Worm (Caenorhabditis elegans) whole organism, L4 larva: ENCODE measurements around the gene F35H10.6.

Experiments
- F49E8.2 ChIP-seq: sonication (generic microtip); optimal IDR thresholded peaks from 2 replicates; lab custom pipeline; 2016; ENCODE audit warnings: missing compliant biosample characterization, mild to moderate bottlenecking, missing genetic modification characterization, borderline replicate concordance
- T26A8.4 ChIP-seq: fragments of 200-800 bp; sonication (Bioruptor generic); IDR thresholded peaks from 2 replicates; pipeline ENCODE4 v1.3.6; 2022; ENCODE audit warnings: missing genetic modification characterization, missing compliant biosample characterization
- Y105C5A.15 ChIP-seq: fragments of 200-800 bp; sonication (Bioruptor generic); IDR thresholded peaks from 2 replicates; pipeline ENCODE4 v1.3.6; 2022; ENCODE audit warnings: missing genetic modification characterization, missing compliant biosample characterization
- Y48G9A.11 ChIP-seq: fragments of 200-800 bp; sonication (Bioruptor generic); IDR thresholded peaks from 2 replicates; pipeline ENCODE4 v1.3.6; 2022; ENCODE audit warnings: missing genetic modification reagents, missing genetic modification characterization, missing compliant biosample characterization
- Y5F2A.4 ChIP-seq: fragments of 200-800 bp; sonication (Bioruptor generic); optimal IDR thresholded peaks from 2 replicates; lab custom pipeline; 2018; ENCODE audit warnings: mild to moderate bottlenecking, missing genetic modification characterization, missing compliant biosample characterization
- ZK337.2 ChIP-seq: fragments of 200-800 bp; sonication (Bioruptor generic); IDR thresholded peaks from 2 replicates; pipeline ENCODE4 v1.3.6; 2022; ENCODE audit warnings: missing genetic modification reagents, missing genetic modification characterization, missing compliant biosample characterization
- aly-2 ChIP-seq: sonication (generic microtip); optimal IDR thresholded peaks from 2 replicates; lab custom pipeline; 2018; ENCODE audit warnings: missing biosample characterization, missing genetic modification characterization
- ama-1 ChIP-seq: fragments of 150-350 bp; optimal IDR thresholded peaks from 2 replicates; lab custom pipeline; 2014; ENCODE audit warnings: inconsistent platforms, mixed read lengths
- arid-1 ChIP-seq: fragments of 200-800 bp; sonication (Bioruptor generic); conservative IDR thresholded peaks from 2 replicates; pipeline ENCODE4 v1.3.6; 2022; ENCODE audit warnings: missing genetic modification reagents, missing genetic modification characterization, missing compliant biosample characterization
- attf-4 ChIP-seq: sonication (generic microtip); optimal IDR thresholded peaks from 3 replicates; lab custom pipeline; 2017; ENCODE audit warnings: missing biosample characterization, missing genetic modification characterization
- ceh-28 ChIP-seq: fragments of 150-350 bp; optimal IDR thresholded peaks from 2 replicates; lab custom pipeline; 2014; ENCODE audit warnings: missing biosample characterization, missing genetic modification reagents, missing genetic modification characterization
- ceh-32 ChIP-seq: sonication (generic microtip); optimal IDR thresholded peaks from 2 replicates; lab custom pipeline; 2016; ENCODE audit warnings: mild to moderate bottlenecking, missing genetic modification characterization, missing compliant biosample characterization; ENCODE audit not compliant: poor library complexity
- ceh-44 ChIP-seq: fragments of 200-800 bp; sonication (Bioruptor generic); IDR thresholded peaks from 2 replicates; pipeline ENCODE4 v1.3.6; 2022; ENCODE audit warnings: missing genetic modification reagents, missing genetic modification characterization, missing compliant biosample characterization
- ces-1 ChIP-seq: fragments of 150-350 bp; sonication (generic microtip); optimal IDR thresholded peaks from 4 replicates; lab custom pipeline; 2014; ENCODE audit warnings: missing biosample characterization, missing genetic modification reagents, missing genetic modification characterization
- ctbp-1 ChIP-seq: fragments of 200-800 bp; sonication (Bioruptor generic); IDR thresholded peaks from 2 replicates; pipeline ENCODE4 v1.3.6; 2022; ENCODE audit warnings: missing genetic modification reagents, missing genetic modification characterization, missing compliant biosample characterization
- daf-19 ChIP-seq: fragments of 200-800 bp; sonication (Bioruptor generic); conservative IDR thresholded peaks from 2 replicates; pipeline ENCODE4 v1.3.6; 2022; ENCODE audit warnings: missing genetic modification characterization, missing compliant biosample characterization
- daf-8 ChIP-seq: fragments of 200-800 bp; sonication (Bioruptor generic); IDR thresholded peaks from 2 replicates; pipeline ENCODE4 v1.3.6; 2022; ENCODE audit warnings: missing genetic modification characterization, missing compliant biosample characterization
- dmd-6 ChIP-seq: fragments of 200-800 bp; sonication (Bioruptor generic); IDR thresholded peaks from 2 replicates; pipeline ENCODE4 v1.3.6; 2022; ENCODE audit warnings: missing genetic modification reagents, missing genetic modification characterization, missing compliant biosample characterization
- dmd-8 ChIP-seq: fragments of 200-800 bp; sonication (Bioruptor generic); IDR thresholded peaks from 2 replicates; pipeline ENCODE4 v1.3.6; 2022; ENCODE audit warnings: missing genetic modification characterization, missing compliant biosample characterization
- dpl-1 ChIP-seq: fragments of 150-350 bp; optimal IDR thresholded peaks from 2 replicates; lab custom pipeline; 2014; ENCODE audit warnings: missing biosample characterization, missing genetic modification reagents, missing genetic modification characterization
- duxl-1 ChIP-seq: sonication (generic microtip); optimal IDR thresholded peaks from 2 replicates; lab custom pipeline; 2016; ENCODE audit warnings: mild to moderate bottlenecking, missing genetic modification characterization, moderate library complexity, missing compliant biosample characterization; ENCODE audit not compliant: poor library complexity
- dve-1 ChIP-seq: sonication (generic microtip); optimal IDR thresholded peaks from 2 replicates; lab custom pipeline; 2017; ENCODE audit warnings: antibody characterized with exemption, mild to moderate bottlenecking, missing genetic modification characterization, missing compliant biosample characterization; ENCODE audit not compliant: insufficient read depth
- fos-1 ChIP-seq: fragments of 150-350 bp; optimal IDR thresholded peaks from 2 replicates; lab custom pipeline; 2014; ENCODE audit warnings: missing biosample characterization, missing genetic modification characterization
- gei-8 ChIP-seq: fragments of 200-800 bp; sonication (Bioruptor generic); optimal IDR thresholded peaks from 2 replicates; lab custom pipeline; 2018; ENCODE audit warnings: mild to moderate bottlenecking, missing genetic modification characterization, missing compliant biosample characterization
- hmg-1.1 ChIP-seq: fragments of 200-800 bp; sonication (Bioruptor generic); IDR thresholded peaks from 2 replicates; pipeline ENCODE4 v1.3.6; 2022; ENCODE audit warnings: missing genetic modification reagents, missing genetic modification characterization, missing compliant biosample characterization
- jun-1 ChIP-seq: fragments of 150-350 bp; optimal IDR thresholded peaks from 2 replicates; lab custom pipeline; 2014; ENCODE audit warnings: missing biosample characterization, missing genetic modification reagents, missing genetic modification characterization
- lim-7 ChIP-seq: fragments of 200-800 bp; sonication (Bioruptor generic); IDR thresholded peaks from 2 replicates; pipeline ENCODE4 v1.3.6; 2022; ENCODE audit warnings: missing genetic modification characterization, missing compliant biosample characterization
- lin-13 ChIP-seq: fragments of 150-350 bp; optimal IDR thresholded peaks from 2 replicates; lab custom pipeline; 2014; ENCODE audit warnings: missing biosample characterization, missing genetic modification reagents, missing genetic modification characterization
- lin-15B ChIP-seq: fragments of 150-350 bp; sonication (generic microtip); optimal IDR thresholded peaks from 3 replicates; lab custom pipeline; 2014; ENCODE audit warnings: missing biosample characterization, missing genetic modification characterization
- lin-29 ChIP-seq: fragments of 200-800 bp; sonication (Bioruptor generic); IDR thresholded peaks from 2 replicates; pipeline ENCODE4 v1.3.6; 2022; ENCODE audit warnings: missing genetic modification reagents, missing genetic modification characterization, missing compliant biosample characterization
- lin-39 ChIP-seq: fragments of 150-350 bp; optimal IDR thresholded peaks from 2 replicates; lab custom pipeline; 2014; ENCODE audit warnings: missing biosample characterization, missing genetic modification reagents, missing genetic modification characterization
- lir-3 ChIP-seq: sonication (generic microtip); optimal IDR thresholded peaks from 2 replicates; lab custom pipeline; 2016; ENCODE audit warnings: mild to moderate bottlenecking, missing genetic modification characterization, missing compliant biosample characterization
- madf-5 ChIP-seq, 2 experiments: fragments of 200-800 bp; sonication (Bioruptor generic); IDR thresholded peaks; 2 replicates each; pipeline ENCODE4 v1.3.6; 2022; ENCODE audit warnings: missing compliant biosample characterization in 2 of 2, missing genetic modification characterization in 2 of 2
- madf-9 ChIP-seq: fragments of 200-800 bp; sonication (Bioruptor generic); conservative IDR thresholded peaks from 2 replicates; pipeline ENCODE4 v1.3.6; 2022; ENCODE audit warnings: missing genetic modification reagents, missing genetic modification characterization, missing compliant biosample characterization
- mdl-1 ChIP-seq, 2 experiments: fragments of 150-350 bp in 1 of 2; sonication (generic microtip) in 1 of 2; optimal IDR thresholded peaks; 2 replicates each; lab custom pipeline; 2014 to 2017; ENCODE audit warnings: missing biosample characterization in 2 of 2, missing genetic modification characterization in 2 of 2
- mdt-29 ChIP-seq: fragments of 200-800 bp; sonication (Bioruptor generic); IDR thresholded peaks from 2 replicates; pipeline ENCODE4 v1.3.6; 2022; ENCODE audit warnings: missing genetic modification reagents, missing genetic modification characterization, missing compliant biosample characterization
- nhr-111 ChIP-seq: fragments of 200-800 bp; sonication (Bioruptor generic); optimal IDR thresholded peaks from 2 replicates; lab custom pipeline; 2018; ENCODE audit warnings: mild to moderate bottlenecking, missing genetic modification characterization, missing compliant biosample characterization
- nhr-41 ChIP-seq: fragments of 200-800 bp; sonication (Bioruptor generic); IDR thresholded peaks from 2 replicates; pipeline ENCODE4 v1.3.6; 2022; ENCODE audit warnings: missing genetic modification reagents, missing genetic modification characterization, missing compliant biosample characterization
- nhr-42 ChIP-seq: fragments of 200-800 bp; sonication (Bioruptor generic); IDR thresholded peaks from 2 replicates; pipeline ENCODE4 v1.3.6; 2022; ENCODE audit warnings: missing genetic modification characterization, missing compliant biosample characterization
- nhr-48 ChIP-seq: sonication (generic microtip); optimal IDR thresholded peaks from 2 replicates; lab custom pipeline; 2016; ENCODE audit warnings: mild to moderate bottlenecking, missing genetic modification characterization, missing compliant biosample characterization
- nhr-76 ChIP-seq: fragments of 150-350 bp; optimal IDR thresholded peaks from 2 replicates; lab custom pipeline; 2014; ENCODE audit warnings: missing biosample characterization, missing genetic modification characterization
- pha-4 ChIP-seq, 2 experiments: fragments of 150-350 bp in 1 of 2; fragments of 200-800 bp in 1 of 2; sonication (Bioruptor generic) in 1 of 2; IDR thresholded peaks in 1 of 2; optimal IDR thresholded peaks in 1 of 2; 2 replicates each; pipeline versions ENCODE4 v1.3.6 to Lab custom; 2014 to 2022; ENCODE audit warnings: missing genetic modification characterization in 2 of 2, missing genetic modification reagents in 2 of 2, missing biosample characterization in 1 of 2, missing compliant biosample characterization in 1 of 2
- set-16 ChIP-seq: fragments of 200-800 bp; sonication (Bioruptor generic); IDR thresholded peaks from 2 replicates; pipeline ENCODE4 v1.3.6; 2022; ENCODE audit warnings: missing genetic modification reagents, missing genetic modification characterization, missing compliant biosample characterization
- tag-97 ChIP-seq: fragments of 200-800 bp; sonication (Bioruptor generic); IDR thresholded peaks from 2 replicates; pipeline ENCODE4 v1.3.6; 2022; ENCODE audit warnings: missing genetic modification characterization, missing compliant biosample characterization
- tra-1 ChIP-seq: fragments of 200-800 bp; sonication (Bioruptor generic); IDR thresholded peaks from 2 replicates; pipeline ENCODE4 v1.3.6; 2022; ENCODE audit warnings: missing genetic modification reagents, missing genetic modification characterization, missing compliant biosample characterization
- unc-130 ChIP-seq: sonication (generic microtip); optimal IDR thresholded peaks from 2 replicates; lab custom pipeline; 2016; ENCODE audit warnings: missing genetic modification reagents, missing genetic modification characterization, missing compliant biosample characterization
- unc-62 ChIP-seq, 3 experiments: fragments of 150-350 bp in 1 of 3; sonication (generic microtip); optimal IDR thresholded peaks in 2 of 3; peaks in 1 of 3; 1 replicate in 1 of 3; 2 replicates in 2 of 3; lab custom pipeline; 2014 to 2017; ENCODE audit warnings: missing biosample characterization in 3 of 3, missing genetic modification characterization in 3 of 3, missing genetic modification reagents in 3 of 3, missing genotype in 1 of 3
- zfp-2 ChIP-seq: sonication (generic microtip); optimal IDR thresholded peaks from 2 replicates; lab custom pipeline; 2016; ENCODE audit warnings: mild to moderate bottlenecking, missing genetic modification characterization, missing compliant biosample characterization
- zip-2 ChIP-seq: fragments of 150-350 bp; optimal IDR thresholded peaks from 2 replicates; lab custom pipeline; 2014; ENCODE audit warnings: missing biosample characterization, missing genetic modification characterization
- ztf-7 ChIP-seq: fragments of 150-350 bp; optimal IDR thresholded peaks from 2 replicates; lab custom pipeline; 2014; ENCODE audit warnings: missing biosample characterization, missing genetic modification characterization

F35H10.6 gene

ce11 chrIV:8252856-8253255 lies 46.9 kb upstream of the F35H10.6 start (continued):
- TF ChIP-seq lim-7 (GFP tag; lab: Robert Waterston, UW) (no peak; the same call in 1 of the 2 replicates), ZK337.2 (GFP tag; lab: Robert Waterston, UW) (0 out of 2 replicates have a peak, but pooled peaks have one; percentile 59), hmg-1.1 (GFP tag; lab: Robert Waterston, UW) (peak; percentile 86), unc-62 (GFP tag; optimal IDR thresholded peaks at IDR 0.05 in 1 of 2; lab: Kevin White, UChicago) (no peak), unc-62 (tag; optimal IDR thresholded peaks at IDR 0.05; lab: Kevin White, UChicago) (no peak), ama-1 (lab: Kevin White, UChicago) (no peak), lin-39 (tag; lab: Kevin White, UChicago) (no peak), dve-1 (tag; lab: Kevin White, UChicago) (peak; percentile 73), T26A8.4 (peak; percentile 80), madf-9 (peak; percentile 60; the same call in 1 of the 2 replicates), zip-2 (tag; lab: Kevin White, UChicago) (peak; percentile 25), aly-2 (tag; lab: Kevin White, UChicago) (no peak), fos-1 (no peak), set-16 (GFP tag; lab: Robert Waterston, UW) (no peak), Y105C5A.15 (GFP tag; lab: Robert Waterston, UW) (peak; percentile 93; the same call in 1 of the 2 replicates), ztf-7 (tag; lab: Kevin White, UChicago) (no peak), tag-97 (GFP tag; lab: Robert Waterston, UW) (no peak), ceh-44 (GFP tag; lab: Robert Waterston, UW) (no peak), ceh-28 (tag; lab: Kevin White, UChicago) (no peak), gei-8 (GFP tag; lab: Kevin White, UChicago) (peak; percentile 63), pha-4 (GFP tag; IDR thresholded peaks at IDR 0.05; lab: Robert Waterston, UW) (peak; percentile 95), pha-4 (tag; optimal IDR thresholded peaks at IDR 0.05; lab: Kevin White, UChicago) (no peak), duxl-1 (tag; lab: Kevin White, UChicago) (peak; percentile 79), Y5F2A.4 (peak; percentile 82), zfp-2 (tag; lab: Kevin White, UChicago) (peak; percentile 56), nhr-42 (GFP tag; lab: Robert Waterston, UW) (peak; percentile 79; the same call in 1 of the 2 replicates), arid-1 (peak; percentile 92), nhr-41 (GFP tag; lab: Robert Waterston, UW) (peak; percentile 78), madf-5 (GFP tag; IDR thresholded peaks at IDR 0.05; lab: Robert Waterston, UW) (peak; percentile 77 to 81; a peak in 2 of 4 replicates), dmd-8 (peak; percentile 97), ctbp-1 (GFP tag; lab: Robert Waterston, UW) (no peak; the same call in 1 of the 2 replicates), nhr-76 (no peak), lin-13 (GFP tag; lab: Kevin White, UChicago) (peak; percentile 79), dpl-1 (no peak), nhr-48 (peak; percentile 70), Y48G9A.11 (GFP tag; lab: Robert Waterston, UW) (peak; percentile 80), tra-1 (GFP tag; lab: Robert Waterston, UW) (peak; percentile 83), attf-4 (tag; lab: Kevin White, UChicago) (no peak), lir-3 (tag; lab: Kevin White, UChicago) (peak; percentile 55), mdl-1 (tag; optimal IDR thresholded peaks at IDR 0.05; lab: Kevin White, UChicago) (peak; percentile 1 to 71), nhr-111 (GFP tag; lab: Kevin White, UChicago) (peak; percentile 55), daf-19 (GFP tag; lab: Robert Waterston, UW) (peak; percentile 93), F49E8.2 (tag; lab: Kevin White, UChicago) (peak; percentile 74), daf-8 (GFP tag; lab: Robert Waterston, UW) (0 out of 2 replicates have a peak, but pooled peaks have one; percentile 45), ceh-32 (no peak), lin-29 (GFP tag; lab: Robert Waterston, UW) (no peak), dmd-6 (GFP tag; lab: Robert Waterston, UW) (peak; percentile 78), ces-1 (GFP tag; lab: Kevin White, UChicago) (no peak), unc-130 (GFP tag; lab: Kevin White, UChicago) (peak; percentile 80), lin-15B (tag; lab: Kevin White, UChicago) (no peak), mdt-29 (GFP tag; lab: Robert Waterston, UW) (no peak), jun-1 (tag; lab: Kevin White, UChicago) (no peak)
